Worm (Caenorhabditis elegans): ENCODE results near the gene twk-35.

ce11 chrV:20910167-20910566 is 47.4 kb downstream of the twk-35 start, which contains the start of gene ttll-9:
- TF ChIP-seq pes-1 (GFP tag; IDR thresholded peaks at IDR 0.05) (no peak), ama-1 (optimal IDR thresholded peaks at IDR 0.05) (no peak), scrt-1 (GFP tag; IDR thresholded peaks at IDR 0.05) (no peak), tbx-11 (GFP tag; IDR thresholded peaks at IDR 0.05) (no peak), ceh-36 (tag; optimal IDR thresholded peaks at IDR 0.05) (no peak), flt-1 (GFP tag; IDR thresholded peaks at IDR 0.05) (no peak), hmbx-1 (tag; optimal IDR thresholded peaks at IDR 0.05) (no peak), sea-1 (GFP tag; conservative IDR thresholded peaks at IDR 0.05) (no peak), ets-7 (tag; optimal IDR thresholded peaks at IDR 0.05) (no peak), hmg-4 (GFP tag; optimal IDR thresholded peaks at IDR 0.05) (no peak), B0310.2 (tag; optimal IDR thresholded peaks at IDR 0.05) (no peak)

Measured in whole organism, early embryonic.